Worm (Caenorhabditis elegans) whole organism, early embryonic: Measurements from ENCODE around the gene tsp-6.

Experiments
- B0310.2 ChIP-seq: sonication (generic microtip); optimal IDR thresholded peaks from 2 replicates; lab custom pipeline; 2016; ENCODE audit warnings: mild to moderate bottlenecking, missing genetic modification characterization, missing compliant biosample characterization
- F13C5.2 ChIP-seq: sonication (generic microtip); optimal IDR thresholded peaks from 2 replicates; lab custom pipeline; 2017; ENCODE audit warnings: mild to moderate bottlenecking, missing genetic modification characterization, inconsistent platforms, missing compliant biosample characterization
- aly-1 ChIP-seq: sonication (generic microtip); optimal IDR thresholded peaks from 2 replicates; lab custom pipeline; 2016; ENCODE audit warnings: missing genetic modification characterization, missing compliant biosample characterization
- ama-1 ChIP-seq: fragments of 150-350 bp; optimal IDR thresholded peaks from 2 replicates; lab custom pipeline; 2014
- ceh-13 ChIP-seq: fragments of 200-800 bp; sonication (Bioruptor generic); optimal IDR thresholded peaks from 2 replicates; lab custom pipeline; 2018; ENCODE audit warnings: mild to moderate bottlenecking, missing genetic modification characterization, missing compliant biosample characterization
- ceh-36 ChIP-seq: sonication (generic microtip); optimal IDR thresholded peaks from 2 replicates; lab custom pipeline; 2016; ENCODE audit warnings: missing genetic modification characterization, inconsistent platforms, missing compliant biosample characterization
- ets-7 ChIP-seq: sonication (generic microtip); optimal IDR thresholded peaks from 2 replicates; lab custom pipeline; 2016; ENCODE audit warnings: missing genotype, missing genetic modification characterization, missing compliant biosample characterization
- flt-1 ChIP-seq: fragments of 200-800 bp; sonication (Bioruptor generic); IDR thresholded peaks from 2 replicates; pipeline ENCODE4 v1.3.6; 2022; ENCODE audit warnings: missing genetic modification characterization, missing compliant biosample characterization
- hmbx-1 ChIP-seq: sonication (generic microtip); optimal IDR thresholded peaks from 2 replicates; lab custom pipeline; 2016; ENCODE audit warnings: mild to moderate bottlenecking, missing genetic modification characterization, missing compliant biosample characterization
- hmg-4 ChIP-seq: fragments of 200-800 bp; sonication (Bioruptor generic); optimal IDR thresholded peaks from 2 replicates; lab custom pipeline; 2018; ENCODE audit warnings: mild to moderate bottlenecking, missing genetic modification characterization, missing compliant biosample characterization
- hnd-1 ChIP-seq: sonication (generic microtip); optimal IDR thresholded peaks from 2 replicates; lab custom pipeline; 2016; ENCODE audit warnings: missing genetic modification characterization, missing compliant biosample characterization
- pes-1 ChIP-seq: fragments of 200-800 bp; sonication (Bioruptor generic); IDR thresholded peaks from 2 replicates; pipeline ENCODE4 v1.3.6; 2022; ENCODE audit warnings: missing genetic modification reagents, missing genetic modification characterization, missing compliant biosample characterization
- scrt-1 ChIP-seq: fragments of 200-800 bp; sonication (Bioruptor generic); IDR thresholded peaks from 2 replicates; pipeline ENCODE4 v1.3.6; 2022; ENCODE audit warnings: missing genetic modification characterization, missing compliant biosample characterization
- sea-1 ChIP-seq: fragments of 200-800 bp; sonication (Bioruptor generic); conservative IDR thresholded peaks from 2 replicates; pipeline ENCODE4 v1.3.6; 2022; ENCODE audit warnings: missing genetic modification characterization, missing compliant biosample characterization
- tbx-11 ChIP-seq: fragments of 200-800 bp; sonication (Bioruptor generic); IDR thresholded peaks from 2 replicates; pipeline ENCODE4 v1.3.6; 2022; ENCODE audit warnings: missing genetic modification characterization, missing compliant biosample characterization
- tbx-37 ChIP-seq: fragments of 200-800 bp; sonication (Bioruptor generic); conservative IDR thresholded peaks from 2 replicates; pipeline ENCODE4 v1.3.6; 2022; ENCODE audit warnings: missing genetic modification reagents, missing genetic modification characterization, missing compliant biosample characterization
- tra-4 ChIP-seq: sonication (generic microtip); optimal IDR thresholded peaks from 2 replicates; lab custom pipeline; 2017; ENCODE audit warnings: missing genetic modification characterization, missing compliant biosample characterization

The tsp-6 gene

DNA sequence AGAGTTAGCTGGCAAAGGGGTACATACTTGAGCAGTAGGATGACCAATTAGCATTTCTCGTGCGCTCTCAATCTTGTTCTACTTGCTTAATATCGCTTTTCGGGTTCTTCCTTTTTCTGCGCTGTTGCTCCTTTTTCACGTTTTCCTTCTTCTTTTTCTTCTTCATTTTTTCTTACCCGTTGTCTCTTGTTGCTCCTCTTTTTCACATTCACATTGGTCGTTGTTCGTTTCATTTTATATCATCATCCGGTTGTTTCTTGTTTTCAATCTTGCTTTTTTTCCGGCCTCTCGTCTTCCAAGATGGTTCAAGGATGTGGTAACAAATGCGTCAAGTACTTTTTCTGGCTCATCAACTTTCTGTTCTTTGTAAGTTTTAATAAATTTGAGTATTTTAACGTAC, at the start of gene tsp-6:
TSS of gene tsp-6 (plus strand) at position 301 of the 400 bp plus-strand sequence.
- TF ChIP-seq scrt-1 (GFP tag; lab: Robert Waterston, UW) (no peak), ama-1 (no peak), sea-1 (GFP tag; lab: Robert Waterston, UW) (no peak), hmbx-1 (no peak), tbx-11 (GFP tag; lab: Robert Waterston, UW) (no peak), pes-1 (GFP tag; lab: Robert Waterston, UW) (no peak), B0310.2 (tag; lab: Kevin White, UChicago) (no peak), hmg-4 (GFP tag; lab: Kevin White, UChicago) (no peak), ceh-13 (GFP tag; lab: Kevin White, UChicago) (no peak), tra-4 (tag; lab: Kevin White, UChicago) (no peak), ets-7 (tag; lab: Kevin White, UChicago) (no peak), aly-1 (no peak), hnd-1 (tag; lab: Kevin White, UChicago) (no peak), tbx-37 (GFP tag; lab: Robert Waterston, UW) (no peak), flt-1 (GFP tag; lab: Robert Waterston, UW) (no peak), ceh-36 (tag; lab: Kevin White, UChicago) (no peak), F13C5.2 (tag; lab: Kevin White, UChicago) (no peak)

DNA sequence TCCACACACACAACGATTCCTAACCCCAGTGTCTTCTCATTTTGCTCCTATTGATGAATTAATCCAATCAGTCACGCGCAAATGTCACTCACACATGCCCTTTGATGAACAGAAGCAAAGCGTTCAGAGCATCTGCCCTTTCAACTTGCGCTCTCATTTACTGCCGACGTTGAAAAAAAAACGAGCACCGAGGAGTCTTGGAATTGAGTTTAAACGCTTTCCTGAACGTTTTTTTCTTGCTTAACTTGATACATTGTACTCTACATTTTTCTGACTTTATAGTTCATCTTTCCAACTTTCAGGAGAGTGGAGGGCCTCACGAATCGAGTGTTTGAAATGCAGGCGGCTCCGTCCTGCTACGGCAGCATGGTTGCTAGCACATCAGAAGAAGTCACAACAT, 48.5 kb upstream of the tsp-6 start, which contains the start of gene cgef-1:
TSS of gene cgef-1 (plus strand) at position 301 of the 400 bp plus-strand sequence.
- TF ChIP-seq hmg-4 (GFP tag; lab: Kevin White, UChicago) (no peak), scrt-1 (GFP tag; lab: Robert Waterston, UW) (no peak), ceh-36 (tag; lab: Kevin White, UChicago) (no peak), aly-1 (no peak), tra-4 (tag; lab: Kevin White, UChicago) (no peak), pes-1 (GFP tag; lab: Robert Waterston, UW) (no peak), B0310.2 (tag; lab: Kevin White, UChicago) (no peak), ets-7 (tag; lab: Kevin White, UChicago) (no peak)

DNA sequence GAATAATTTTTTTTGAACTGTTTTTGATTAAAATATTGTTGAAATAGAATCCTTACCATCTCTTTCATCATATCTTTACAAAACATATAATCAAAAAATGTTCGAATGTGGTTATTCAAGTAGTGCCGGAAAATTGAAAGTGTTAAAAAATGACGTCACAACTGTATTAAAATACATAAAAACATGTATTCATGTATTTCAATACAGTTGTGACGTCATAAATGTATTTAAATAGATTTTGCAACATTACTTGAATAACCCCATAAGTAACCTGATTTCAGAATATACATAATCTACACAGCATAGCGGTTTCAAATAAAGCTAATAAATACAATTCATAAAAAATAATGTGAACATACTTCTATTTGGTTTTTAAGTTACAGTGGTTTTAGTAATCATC, 43.3 kb upstream of the tsp-6 start:
- TF ChIP-seq tra-4 (tag; lab: Kevin White, UChicago) (no peak), hmg-4 (GFP tag; lab: Kevin White, UChicago) (no peak), tbx-37 (GFP tag; lab: Robert Waterston, UW) (no peak), ceh-13 (GFP tag; lab: Kevin White, UChicago) (no peak), scrt-1 (GFP tag; lab: Robert Waterston, UW) (no peak), aly-1 (no peak), pes-1 (GFP tag; lab: Robert Waterston, UW) (no peak), hnd-1 (tag; lab: Kevin White, UChicago) (no peak), sea-1 (GFP tag; lab: Robert Waterston, UW) (no peak)

DNA sequence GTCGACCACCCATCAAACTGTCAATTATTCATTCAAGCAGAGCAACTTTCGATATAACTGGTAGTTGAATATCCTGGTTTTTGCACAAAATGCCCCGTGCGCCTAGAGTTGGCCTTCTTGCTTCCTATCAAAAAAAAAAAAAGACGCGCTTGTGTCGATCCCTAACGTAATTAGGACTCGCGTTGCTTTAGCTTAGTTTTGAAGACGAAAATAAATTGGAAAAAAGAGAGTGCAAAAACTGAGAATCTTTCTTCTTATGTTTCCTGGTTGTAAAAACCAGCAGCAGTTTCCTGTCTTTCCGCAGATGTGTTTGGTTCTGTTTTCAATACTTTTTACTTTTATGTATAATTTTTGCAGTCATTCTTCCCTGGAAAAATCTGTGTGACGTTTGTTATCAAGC, 42.3 kb upstream of the tsp-6 start:
- no peak for TF ChIP-seq ama-1
- TF ChIP-seq hmbx-1, result no peak
- TF ChIP-seq tra-4 (tag; lab: Kevin White, UChicago), result no peak
- no peak for TF ChIP-seq ceh-13 (GFP tag; lab: Kevin White, UChicago)
- no peak for TF ChIP-seq F13C5.2 (tag; lab: Kevin White, UChicago)
- no peak for TF ChIP-seq aly-1
- TF ChIP-seq hnd-1 (tag; lab: Kevin White, UChicago), result no peak

DNA sequence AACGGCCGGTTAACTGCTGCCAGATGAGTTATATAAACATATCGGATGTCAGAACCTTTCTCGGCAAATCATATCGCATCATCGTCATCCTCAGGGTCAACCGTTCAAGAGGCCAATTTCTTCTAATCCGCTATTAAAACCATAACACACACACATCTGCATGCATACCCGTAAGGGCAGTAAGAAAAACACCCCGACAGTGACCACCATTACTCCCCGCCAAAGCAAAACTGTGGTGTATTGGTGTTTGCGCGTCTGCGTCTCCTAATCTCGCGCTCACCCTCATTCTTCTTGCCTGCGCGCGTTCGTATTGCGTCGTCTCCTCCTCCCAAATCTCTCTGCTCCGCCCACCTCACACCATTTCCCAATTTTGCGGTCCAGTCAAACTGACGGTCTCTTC, 26.7 kb upstream of the tsp-6 start:
- no peak for TF ChIP-seq F13C5.2 (tag; lab: Kevin White, UChicago)
- 0 out of 2 replicates have a peak, but pooled peaks have one; percentile 25 for TF ChIP-seq scrt-1 (GFP tag; lab: Robert Waterston, UW)
- TF ChIP-seq tbx-11 (GFP tag; lab: Robert Waterston, UW), result no peak
- no peak; the same call in 1 of the 2 replicates for TF ChIP-seq tbx-37 (GFP tag; lab: Robert Waterston, UW)
- TF ChIP-seq hmbx-1, result no peak
- TF ChIP-seq tra-4 (tag; lab: Kevin White, UChicago), result no peak
- peak; percentile 62 for TF ChIP-seq ceh-36 (tag; lab: Kevin White, UChicago)
- no peak for TF ChIP-seq aly-1
- TF ChIP-seq hmg-4 (GFP tag; lab: Kevin White, UChicago), result peak; percentile 32

DNA sequence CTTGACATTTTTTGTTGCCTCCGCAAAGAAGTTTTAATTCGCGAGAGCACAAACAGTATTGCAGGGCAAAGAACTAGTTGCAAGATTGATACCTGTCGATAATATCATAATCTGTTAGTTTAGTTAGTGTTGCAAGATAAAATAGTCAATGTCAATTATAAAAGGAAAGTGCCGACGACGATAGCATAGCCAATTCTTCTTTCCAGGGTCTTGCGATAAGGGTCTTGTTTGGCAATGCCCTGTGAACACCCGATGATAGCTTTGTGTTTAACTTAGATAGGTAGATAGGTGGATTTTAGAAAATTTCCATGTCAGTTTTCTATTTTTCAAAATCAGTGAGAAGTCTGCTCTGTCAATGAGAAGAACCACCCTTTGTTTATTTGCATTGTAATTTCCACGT, 25.9 kb upstream of the tsp-6 start:
- TF ChIP-seq ceh-13 (GFP tag; lab: Kevin White, UChicago) (no peak), B0310.2 (tag; lab: Kevin White, UChicago) (no peak), hmg-4 (GFP tag; lab: Kevin White, UChicago) (no peak), tbx-37 (GFP tag; lab: Robert Waterston, UW) (no peak), ets-7 (tag; lab: Kevin White, UChicago) (no peak), F13C5.2 (tag; lab: Kevin White, UChicago) (no peak), ama-1 (no peak), tra-4 (tag; lab: Kevin White, UChicago) (no peak), scrt-1 (GFP tag; lab: Robert Waterston, UW) (no peak), sea-1 (GFP tag; lab: Robert Waterston, UW) (no peak), hnd-1 (tag; lab: Kevin White, UChicago) (no peak), pes-1 (GFP tag; lab: Robert Waterston, UW) (no peak), tbx-11 (GFP tag; lab: Robert Waterston, UW) (no peak)

DNA sequence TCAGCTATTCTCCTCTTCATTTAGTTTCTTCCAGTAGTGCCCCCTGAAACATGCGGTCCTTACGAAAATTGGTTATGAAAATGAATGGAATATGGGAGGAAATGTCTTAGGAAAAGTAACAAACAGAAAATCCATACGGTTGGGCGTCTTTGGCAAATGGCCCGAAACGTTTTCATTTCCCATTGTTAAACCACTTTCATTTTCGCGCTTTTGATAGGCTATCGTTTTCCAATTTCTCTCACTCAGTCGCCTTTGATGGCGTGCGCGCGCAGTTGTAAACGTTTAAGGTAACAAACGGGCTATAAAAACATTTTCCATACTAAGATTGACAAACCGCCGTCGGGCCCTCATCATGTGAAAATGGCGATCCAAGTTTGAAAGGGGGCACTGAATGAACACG, 25.2 kb upstream of the tsp-6 start:
- TF ChIP-seq hmg-4 (GFP tag; lab: Kevin White, UChicago) (no peak), ama-1 (no peak), hmbx-1 (no peak), aly-1 (no peak), ceh-36 (tag; lab: Kevin White, UChicago) (no peak), scrt-1 (GFP tag; lab: Robert Waterston, UW) (no peak), flt-1 (GFP tag; lab: Robert Waterston, UW) (no peak), tbx-37 (GFP tag; lab: Robert Waterston, UW) (no peak), tra-4 (tag; lab: Kevin White, UChicago) (no peak), sea-1 (GFP tag; lab: Robert Waterston, UW) (no peak), F13C5.2 (tag; lab: Kevin White, UChicago) (no peak), pes-1 (GFP tag; lab: Robert Waterston, UW) (no peak), ets-7 (tag; lab: Kevin White, UChicago) (no peak), B0310.2 (tag; lab: Kevin White, UChicago) (no peak)
